Worm (Caenorhabditis elegans) whole organism, L2 larva: ENCODE measurements around the gene T26A5.6.

Experiments used
- nhr-25 ChIP-seq: fragments of 150-350 bp; sonication (generic microtip); optimal IDR thresholded peaks from 3 replicates; lab custom pipeline; 2014; ENCODE audit warnings: missing biosample characterization, missing genetic modification characterization
- snpc-4 ChIP-seq: fragments of 150-350 bp; optimal IDR thresholded peaks from 2 replicates; lab custom pipeline; 2014; ENCODE audit warnings: missing biosample characterization, missing genetic modification characterization
- ztf-1 ChIP-seq: fragments of 200-800 bp; sonication (Bioruptor generic); conservative IDR thresholded peaks from 2 replicates; pipeline ENCODE4 v1.3.6; 2022; ENCODE audit warnings: missing genetic modification characterization, missing compliant biosample characterization

DNA sequence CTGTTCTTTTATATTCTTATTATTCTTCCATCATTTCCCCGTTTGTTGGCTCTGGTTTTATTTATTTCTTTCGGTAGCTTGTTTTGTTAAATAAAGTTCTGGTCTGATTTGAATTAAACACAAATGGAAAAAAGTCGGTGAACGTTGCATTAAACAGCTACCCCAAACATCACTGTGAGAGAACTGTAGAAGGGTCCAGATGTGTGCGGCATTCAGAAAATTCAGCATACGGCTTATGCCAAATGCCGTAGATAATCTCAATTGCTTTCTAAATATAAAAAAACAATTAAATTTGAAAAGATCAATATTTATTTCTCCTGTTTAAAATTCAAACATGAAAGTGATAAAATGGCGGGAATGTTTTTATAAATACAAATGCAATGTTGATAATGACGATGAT, 10.6 kb downstream of the T26A5.6 start:
- no peak for TF ChIP-seq ztf-1
- no peak for TF ChIP-seq nhr-25 (tag; lab: Kevin White, UChicago)
- TF ChIP-seq snpc-4, result no peak
